Worm (Caenorhabditis elegans) whole organism, L2 larva: Measurements from ENCODE around the gene T10F2.5.

Experiments used
- C34F6.9 ChIP-seq: fragments of 150-350 bp; optimal IDR thresholded peaks from 2 replicates; lab custom pipeline; 2014; ENCODE audit warnings: missing biosample characterization, missing genetic modification characterization
- F13H6.1 ChIP-seq: sonication (generic microtip); optimal IDR thresholded peaks from 2 replicates; lab custom pipeline; 2016; ENCODE audit warnings: missing genetic modification characterization, missing compliant biosample characterization
- Y55F3AM.14 ChIP-seq: fragments of 200-800 bp; sonication (Bioruptor generic); optimal IDR thresholded peaks from 2 replicates; lab custom pipeline; 2018; ENCODE audit warnings: mild to moderate bottlenecking, missing genetic modification characterization, missing compliant biosample characterization
- ZK546.5 ChIP-seq: sonication (generic microtip); optimal IDR thresholded peaks from 2 replicates; lab custom pipeline; 2017; ENCODE audit warnings: missing biosample characterization, missing genetic modification characterization
- alr-1 ChIP-seq: fragments of 150-350 bp; optimal IDR thresholded peaks from 2 replicates; lab custom pipeline; 2014; ENCODE audit warnings: missing biosample characterization, missing genetic modification characterization
- ama-1 ChIP-seq: fragments of 150-350 bp; optimal IDR thresholded peaks from 2 replicates; lab custom pipeline; 2018; ENCODE audit warnings: inconsistent platforms
- blmp-1 ChIP-seq: sonication (generic microtip); optimal IDR thresholded peaks from 2 replicates; lab custom pipeline; 2017; ENCODE audit warnings: missing genetic modification characterization, mild to moderate bottlenecking, missing compliant biosample characterization, antibody characterized with exemption, moderate library complexity; ENCODE audit not compliant: insufficient read depth
- ceh-16 ChIP-seq: fragments of 150-350 bp; optimal IDR thresholded peaks from 2 replicates; lab custom pipeline; 2014; ENCODE audit warnings: missing biosample characterization, missing genetic modification characterization
- ceh-82 ChIP-seq: fragments of 150-350 bp; optimal IDR thresholded peaks from 2 replicates; lab custom pipeline; 2014; ENCODE audit warnings: missing biosample characterization, missing genetic modification characterization
- crh-2 ChIP-seq: sonication (generic microtip); optimal IDR thresholded peaks from 2 replicates; lab custom pipeline; 2017; ENCODE audit warnings: missing biosample characterization, missing genetic modification characterization
- elt-1 ChIP-seq: fragments of 150-350 bp; optimal IDR thresholded peaks from 2 replicates; lab custom pipeline; 2014; ENCODE audit warnings: missing biosample characterization, missing genetic modification characterization
- elt-3 ChIP-seq: sonication (generic microtip); optimal IDR thresholded peaks from 2 replicates; lab custom pipeline; 2017; ENCODE audit warnings: missing biosample characterization, missing genetic modification characterization
- fos-1 ChIP-seq: fragments of 150-350 bp; optimal IDR thresholded peaks from 2 replicates; lab custom pipeline; 2014; ENCODE audit warnings: missing biosample characterization, missing genetic modification characterization
- gmeb-1 ChIP-seq: fragments of 150-350 bp; optimal IDR thresholded peaks from 2 replicates; lab custom pipeline; 2014; ENCODE audit warnings: missing biosample characterization, missing genetic modification characterization
- lin-11 ChIP-seq: fragments of 150-350 bp; sonication (generic microtip); optimal IDR thresholded peaks from 2 replicates; lab custom pipeline; 2014; ENCODE audit warnings: missing biosample characterization, missing genetic modification characterization, inconsistent platforms, mixed read lengths
- lsy-2 ChIP-seq, 2 experiments: fragments of 150-350 bp in 1 of 2; sonication (generic microtip) in 1 of 2; optimal IDR thresholded peaks; 2 replicates each; lab custom pipeline; 2014 to 2017; ENCODE audit warnings: missing biosample characterization in 2 of 2, missing genetic modification characterization in 2 of 2
- mdl-1 ChIP-seq, 2 experiments: fragments of 150-350 bp in 1 of 2; sonication (generic microtip) in 1 of 2; optimal IDR thresholded peaks; 2 replicates each; lab custom pipeline; 2017; ENCODE audit warnings: missing biosample characterization in 2 of 2, missing genetic modification characterization in 2 of 2
- nhr-11 ChIP-seq: fragments of 150-350 bp; optimal IDR thresholded peaks from 2 replicates; lab custom pipeline; 2014; ENCODE audit warnings: missing biosample characterization, missing genetic modification characterization
- nhr-12 ChIP-seq: fragments of 150-350 bp; optimal IDR thresholded peaks from 2 replicates; lab custom pipeline; 2014; ENCODE audit warnings: missing biosample characterization, missing genetic modification characterization
- nhr-129 ChIP-seq: fragments of 150-350 bp; optimal IDR thresholded peaks from 2 replicates; lab custom pipeline; 2014; ENCODE audit warnings: missing biosample characterization, missing genetic modification characterization
- nhr-21 ChIP-seq: fragments of 150-350 bp; optimal IDR thresholded peaks from 2 replicates; lab custom pipeline; 2014; ENCODE audit warnings: missing biosample characterization, missing genetic modification characterization
- nhr-23 ChIP-seq: fragments of 150-350 bp; optimal IDR thresholded peaks from 2 replicates; lab custom pipeline; 2014; ENCODE audit warnings: missing biosample characterization, missing genetic modification reagents, missing genetic modification characterization
- nhr-237 ChIP-seq: fragments of 150-350 bp; optimal IDR thresholded peaks from 2 replicates; lab custom pipeline; 2014; ENCODE audit warnings: missing biosample characterization, missing genetic modification characterization
- nhr-25 ChIP-seq: fragments of 150-350 bp; sonication (generic microtip); optimal IDR thresholded peaks from 3 replicates; lab custom pipeline; 2014; ENCODE audit warnings: missing biosample characterization, missing genetic modification characterization
- nhr-6 ChIP-seq: fragments of 150-350 bp; optimal IDR thresholded peaks from 2 replicates; lab custom pipeline; 2014; ENCODE audit warnings: missing biosample characterization, missing genetic modification characterization
- nhr-77 ChIP-seq: fragments of 150-350 bp; optimal IDR thresholded peaks from 2 replicates; lab custom pipeline; 2014; ENCODE audit warnings: missing biosample characterization, missing genetic modification characterization
- peb-1 ChIP-seq: fragments of 150-350 bp; optimal IDR thresholded peaks from 2 replicates; lab custom pipeline; 2014; ENCODE audit warnings: missing biosample characterization, missing genetic modification characterization
- sem-4 ChIP-seq: fragments of 150-350 bp; optimal IDR thresholded peaks from 2 replicates; lab custom pipeline; 2014; ENCODE audit warnings: missing biosample characterization, missing genetic modification reagents, missing genetic modification characterization
- skn-1 ChIP-seq: sonication (generic microtip); optimal IDR thresholded peaks from 2 replicates; lab custom pipeline; 2017; ENCODE audit warnings: missing biosample characterization, missing genetic modification characterization
- sma-3 ChIP-seq: sonication (generic microtip); optimal IDR thresholded peaks from 2 replicates; lab custom pipeline; 2016; ENCODE audit warnings: missing genetic modification reagents, missing genetic modification characterization, missing compliant biosample characterization
- sma-9 ChIP-seq, 2 experiments: fragments of 150-350 bp in 1 of 2; sonication (generic microtip) in 1 of 2; optimal IDR thresholded peaks; 2 replicates each; lab custom pipeline; 2014 to 2016; ENCODE audit warnings: missing genetic modification characterization in 2 of 2, mild to moderate bottlenecking in 1 of 2, missing biosample characterization in 1 of 2, missing compliant biosample characterization in 1 of 2, missing genetic modification reagents in 1 of 2, moderate library complexity in 1 of 2
- snpc-4 ChIP-seq: fragments of 150-350 bp; optimal IDR thresholded peaks from 2 replicates; lab custom pipeline; 2014; ENCODE audit warnings: missing biosample characterization, missing genetic modification characterization
- unc-39 ChIP-seq: fragments of 150-350 bp; optimal IDR thresholded peaks from 2 replicates; lab custom pipeline; 2014; ENCODE audit warnings: missing biosample characterization, missing genetic modification characterization
- unc-55 ChIP-seq: fragments of 150-350 bp; sonication (generic microtip); optimal IDR thresholded peaks from 3 replicates; lab custom pipeline; 2014; ENCODE audit warnings: missing biosample characterization, missing genetic modification reagents, missing genetic modification characterization
- unc-62 ChIP-seq: fragments of 150-350 bp; optimal IDR thresholded peaks from 2 replicates; lab custom pipeline; 2014; ENCODE audit warnings: missing biosample characterization, missing genetic modification reagents, missing genetic modification characterization
- ztf-4 ChIP-seq: fragments of 150-350 bp; optimal IDR thresholded peaks from 2 replicates; lab custom pipeline; 2014; ENCODE audit warnings: missing biosample characterization, missing genetic modification characterization

The T10F2.5 gene

DNA sequence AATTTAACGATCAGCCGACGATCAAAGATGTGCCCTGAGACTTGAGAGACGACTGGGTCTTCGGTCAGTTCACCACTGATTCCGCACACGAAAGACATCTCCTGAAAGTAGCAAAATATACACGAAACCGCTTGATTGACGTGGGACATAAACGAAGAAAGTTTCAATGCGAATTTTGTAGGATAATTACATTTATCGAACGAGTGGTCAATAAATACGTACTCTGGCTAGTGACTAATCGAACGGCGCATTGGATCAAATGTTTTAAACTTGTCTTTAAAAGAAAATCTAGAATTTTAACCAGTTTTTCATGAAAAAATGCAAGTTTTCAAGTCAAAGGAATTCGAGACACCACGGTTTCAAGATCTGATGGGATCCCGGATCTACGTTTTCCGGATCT, 12.5 kb upstream of the T10F2.5 start, which contains the start of gene prp-19:
prp-19 (minus strand) TSS at position 101 of the 400 bp plus-strand sequence.
- TF ChIP-seq elt-3 (tag; lab: Kevin White, UChicago) (no peak), lin-11 (tag; lab: Kevin White, UChicago) (no peak), nhr-11 (no peak), fos-1 (tag; lab: Kevin White, UChicago) (no peak), gmeb-1 (tag; lab: Kevin White, UChicago) (no peak), unc-62 (GFP tag; lab: Kevin White, UChicago) (no peak), nhr-77 (tag; lab: Kevin White, UChicago) (no peak), sma-3 (no peak), nhr-6 (tag; lab: Kevin White, UChicago) (no peak), unc-55 (no peak), nhr-129 (tag; lab: Kevin White, UChicago) (no peak), skn-1 (tag; lab: Kevin White, UChicago) (no peak), crh-2 (tag; lab: Kevin White, UChicago) (no peak), Y55F3AM.14 (GFP tag; lab: Kevin White, UChicago) (no peak), mdl-1 (tag; optimal IDR thresholded peaks at IDR 0.05; lab: Kevin White, UChicago) (no peak)

DNA sequence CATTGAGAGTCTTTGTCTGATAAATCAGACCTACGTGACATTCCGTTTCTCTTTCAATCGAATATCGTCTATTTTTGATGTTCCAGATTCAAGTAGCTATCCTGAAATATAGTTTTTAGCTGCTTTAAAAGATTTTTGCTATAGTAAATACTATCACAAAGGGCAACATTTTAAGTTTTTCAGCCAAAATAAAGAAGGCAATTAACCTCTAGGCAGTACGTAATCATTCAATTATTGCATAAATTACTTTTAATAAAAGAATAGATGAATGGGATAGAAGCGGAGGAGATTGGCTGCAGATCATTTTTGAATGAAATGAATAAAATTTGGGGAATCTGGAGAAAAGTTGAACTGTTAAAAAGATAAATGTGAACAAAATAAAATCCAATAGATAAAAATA, 10.3 kb upstream of the T10F2.5 start, which contains the start of gene ulp-1:
ulp-1 (minus strand) TSS at position 101 of the 400 bp plus-strand sequence.
- TF ChIP-seq sma-3: no peak
- TF ChIP-seq skn-1 (tag; lab: Kevin White, UChicago): no peak
- TF ChIP-seq nhr-12 (tag; lab: Kevin White, UChicago): no peak
- TF ChIP-seq lin-11 (tag; lab: Kevin White, UChicago): no peak
- no peak for TF ChIP-seq nhr-6 (tag; lab: Kevin White, UChicago)

DNA sequence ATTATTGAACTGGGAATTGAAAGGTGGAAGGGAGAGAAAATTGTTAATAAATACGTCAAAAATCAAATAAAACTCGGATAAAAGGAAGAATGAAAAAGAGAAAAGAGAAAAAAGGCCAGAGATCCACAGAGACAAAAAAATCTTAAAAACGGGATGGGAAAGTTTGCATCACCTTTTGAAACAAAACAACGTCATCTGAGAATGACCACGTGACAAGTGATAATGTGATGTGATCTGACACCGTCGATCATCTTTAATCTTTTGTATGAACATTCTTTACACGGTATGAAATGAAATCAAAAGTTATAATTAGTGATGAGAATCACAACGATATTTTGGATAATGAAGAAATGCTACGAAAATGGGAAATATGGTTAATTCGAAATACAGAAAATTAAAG, 6.3 kb upstream of the T10F2.5 start:
- peak; percentile 42 for TF ChIP-seq blmp-1
- peak; percentile 65 for TF ChIP-seq nhr-129 (tag; lab: Kevin White, UChicago)
- TF ChIP-seq nhr-25 (tag; lab: Kevin White, UChicago): peak; percentile 51
- peak; percentile 57 for TF ChIP-seq sma-9 (GFP tag; optimal IDR thresholded peaks at IDR 0.05; lab: Kevin White, UChicago)
- TF ChIP-seq sma-9 (tag; optimal IDR thresholded peaks at IDR 0.05; lab: Kevin White, UChicago): no peak
- no peak for TF ChIP-seq mdl-1 (tag; optimal IDR thresholded peaks at IDR 0.05; lab: Kevin White, UChicago)

DNA sequence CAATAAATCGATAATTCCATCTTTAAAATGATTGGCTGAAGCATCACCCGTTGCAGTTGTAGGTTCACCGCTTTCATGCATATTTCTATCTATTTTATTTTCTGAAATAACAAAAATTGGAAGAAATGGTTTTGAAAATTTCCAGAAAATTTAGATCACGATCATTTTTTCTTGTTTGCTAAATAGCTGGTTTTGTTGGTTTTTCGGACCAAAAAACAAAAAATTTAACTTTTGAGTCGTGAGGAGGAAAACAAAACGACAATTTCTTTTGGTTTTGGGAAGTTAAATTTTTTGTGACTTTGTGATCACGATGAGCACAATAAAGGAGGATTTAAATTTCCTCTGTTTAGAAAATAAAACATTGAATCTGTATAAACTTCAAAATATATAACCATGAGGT, 5.8 kb upstream of the T10F2.5 start, which contains the start of gene T10F2.2:
T10F2.2 (minus strand) TSS at position 101 of the 400 bp plus-strand sequence.
- TF ChIP-seq Y55F3AM.14 (GFP tag; lab: Kevin White, UChicago) (no peak), nhr-23 (tag; lab: Kevin White, UChicago) (no peak), nhr-25 (tag; lab: Kevin White, UChicago) (no peak), mdl-1 (tag; optimal IDR thresholded peaks at IDR 0.05; lab: Kevin White, UChicago) (no peak), ZK546.5 (tag; lab: Kevin White, UChicago) (no peak), C34F6.9 (no peak), elt-3 (tag; lab: Kevin White, UChicago) (no peak), nhr-129 (tag; lab: Kevin White, UChicago) (no peak), elt-1 (no peak), ceh-82 (tag; lab: Kevin White, UChicago) (no peak)

DNA sequence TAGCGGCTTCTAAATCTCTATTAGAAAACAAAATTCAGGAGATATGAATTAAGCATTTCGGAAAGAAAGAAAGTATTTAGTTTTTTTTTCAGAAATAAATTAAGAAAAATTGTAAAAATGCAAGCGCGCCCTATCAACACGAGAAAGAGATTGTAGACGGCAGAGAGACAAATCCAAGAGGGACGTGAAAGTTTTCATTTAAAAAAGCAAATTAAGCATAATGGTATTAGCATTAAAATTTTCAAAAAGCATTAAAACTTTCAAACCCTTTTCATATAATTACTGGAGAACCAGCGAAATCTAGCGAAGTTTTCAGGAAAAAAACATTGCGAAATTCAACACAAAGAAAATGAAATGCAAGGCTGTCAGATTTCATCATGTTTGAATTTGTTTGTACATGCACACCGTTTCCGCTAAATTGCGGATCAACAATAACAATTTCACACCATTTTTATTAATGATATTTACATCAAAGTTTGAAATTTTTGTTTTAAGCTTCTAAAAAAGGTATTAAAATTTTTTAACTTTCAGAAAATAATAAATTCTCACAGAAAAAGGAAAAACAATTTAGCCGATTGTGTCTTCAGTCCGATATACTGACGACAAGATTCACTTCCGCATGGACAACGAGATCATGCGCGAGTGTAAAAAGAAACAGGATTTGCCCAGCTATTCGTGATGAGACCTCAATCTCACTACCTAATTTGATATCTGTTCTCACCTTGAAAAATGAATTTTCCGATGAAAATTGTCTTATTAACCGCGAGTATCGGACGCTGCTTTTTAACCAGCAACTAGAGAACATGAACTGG, 3.6 kb upstream of the T10F2.5 start, which contains the start of gene gars-1:
gars-1 (minus strand) TSS at position 808 of the 812 bp plus-strand sequence.
- no peak for TF ChIP-seq ztf-4 (tag; lab: Kevin White, UChicago)
- TF ChIP-seq sem-4 (tag; lab: Kevin White, UChicago): no peak
- peak; percentile 74 for TF ChIP-seq unc-55
- peak; percentile 59 for TF ChIP-seq C34F6.9
- peak; percentile 57 for TF ChIP-seq ama-1 (lab: Kevin White, UChicago)
- no peak for TF ChIP-seq nhr-11
- peak; percentile 11 to 23 for TF ChIP-seq lsy-2 (tag; optimal IDR thresholded peaks at IDR 0.05; lab: Kevin White, UChicago)
- peak; percentile 15 for TF ChIP-seq nhr-25 (tag; lab: Kevin White, UChicago)
- peak; percentile 30 for TF ChIP-seq nhr-129 (tag; lab: Kevin White, UChicago)

DNA sequence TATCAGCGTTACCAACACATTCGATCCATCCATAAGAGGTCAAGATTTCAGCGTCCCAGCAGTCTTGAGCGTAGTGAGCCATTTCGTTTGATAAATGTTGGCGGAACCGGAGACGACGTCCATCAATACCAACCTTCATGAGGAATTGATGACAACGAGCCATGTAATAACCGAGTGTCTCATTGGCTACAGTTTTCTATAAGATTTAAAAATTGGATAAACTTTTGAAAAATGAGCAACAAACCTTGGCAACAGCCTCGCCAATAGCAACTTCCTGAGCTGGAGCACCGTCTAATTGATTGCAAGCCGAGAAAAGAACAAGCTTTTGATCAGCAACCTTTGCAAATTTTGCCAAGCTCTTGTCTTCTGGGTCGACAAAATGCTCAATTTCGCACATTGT, 1.4 kb upstream of the T10F2.5 start:
- TF ChIP-seq peb-1 (tag; lab: Kevin White, UChicago) (no peak), crh-2 (tag; lab: Kevin White, UChicago) (no peak), nhr-77 (tag; lab: Kevin White, UChicago) (no peak), fos-1 (tag; lab: Kevin White, UChicago) (no peak), unc-55 (no peak), elt-1 (no peak), nhr-237 (tag; lab: Kevin White, UChicago) (no peak), ceh-16 (no peak), ZK546.5 (tag; lab: Kevin White, UChicago) (no peak), nhr-11 (no peak), alr-1 (tag; lab: Kevin White, UChicago) (no peak), mdl-1 (tag; optimal IDR thresholded peaks at IDR 0.05; lab: Kevin White, UChicago) (no peak), F13H6.1 (tag; lab: Kevin White, UChicago) (no peak), unc-39 (tag; lab: Kevin White, UChicago) (no peak), sem-4 (tag; lab: Kevin White, UChicago) (no peak), blmp-1 (no peak), nhr-21 (tag; lab: Kevin White, UChicago) (no peak), snpc-4 (tag; lab: Kevin White, UChicago) (no peak), elt-3 (tag; lab: Kevin White, UChicago) (no peak)
